Fruit fly (Drosophila melanogaster) whole organism, embryonic: Measurements from ENCODE around the gene CG12945.

Experiments used
- Antp ChIP-seq: fragments of 200-800 bp; sonication (Bioruptor generic); optimal IDR thresholded peaks from 3 replicates; lab custom pipeline; 2016; ENCODE audit warnings: missing biosample characterization, missing genetic modification characterization
- Atf-2 ChIP-seq: fragments of 200-800 bp; sonication (Bioruptor generic); optimal IDR thresholded peaks from 2 replicates; lab custom pipeline; 2016; ENCODE audit warnings: missing biosample characterization, missing genetic modification characterization
- Atf3 ChIP-seq: fragments of 200-800 bp; sonication (Bioruptor generic); optimal IDR thresholded peaks from 3 replicates; lab custom pipeline; 2016; ENCODE audit warnings: missing biosample characterization, missing genetic modification characterization
- CG11504 ChIP-seq: fragments of 200-800 bp; sonication (Bioruptor generic); optimal IDR thresholded peaks from 3 replicates; lab custom pipeline; 2019; ENCODE audit warnings: missing biosample characterization, mild to moderate bottlenecking, missing genetic modification characterization, moderate library complexity
- CG12071 ChIP-seq: fragments of 200-800 bp; sonication (Bioruptor generic); optimal IDR thresholded peaks from 3 replicates; lab custom pipeline; 2018; ENCODE audit warnings: missing biosample characterization, mild to moderate bottlenecking, missing genetic modification characterization
- CG12659 ChIP-seq: fragments of 200-800 bp; sonication (Bioruptor generic); optimal IDR thresholded peaks from 3 replicates; lab custom pipeline; 2017; ENCODE audit warnings: mild to moderate bottlenecking, missing biosample characterization, missing genetic modification reagents, missing genetic modification characterization
- CG12942 ChIP-seq: fragments of 200-800 bp; sonication (Bioruptor generic); optimal IDR thresholded peaks from 3 replicates; lab custom pipeline; 2016; ENCODE audit warnings: missing biosample characterization, missing genetic modification characterization
- CG15011 ChIP-seq: fragments of 200-800 bp; sonication (Bioruptor generic); optimal IDR thresholded peaks from 3 replicates; lab custom pipeline; 2018; ENCODE audit warnings: missing biosample characterization, mild to moderate bottlenecking, missing genetic modification characterization
- CG17802 ChIP-seq: fragments of 200-800 bp; sonication (Bioruptor generic); optimal IDR thresholded peaks from 2 replicates; lab custom pipeline; 2018; ENCODE audit warnings: missing biosample characterization, mild to moderate bottlenecking, missing genetic modification characterization, moderate library complexity
- CG1792 ChIP-seq: fragments of 200-800 bp; sonication (Bioruptor generic); optimal IDR thresholded peaks from 2 replicates; lab custom pipeline; 2016; ENCODE audit warnings: missing biosample characterization, missing genetic modification characterization
- CG30020 ChIP-seq: fragments of 200-800 bp; optimal IDR thresholded peaks from 2 replicates; lab custom pipeline; 2019; ENCODE audit warnings: missing biosample characterization, mild to moderate bottlenecking, missing genetic modification characterization, moderate library complexity
- CG34224 ChIP-seq: fragments of 200-800 bp; sonication (Bioruptor generic); IDR thresholded peaks from 3 replicates; pipeline ENCODE4 v1.3.6; 2022; ENCODE audit warnings: missing biosample characterization, missing genetic modification characterization; ENCODE audit not compliant: partially characterized antibody
- CG3847 ChIP-seq: fragments of 200-800 bp; sonication (Bioruptor generic); IDR thresholded peaks from 2 replicates; pipeline ENCODE4 v1.3.6; 2022; ENCODE audit warnings: missing biosample characterization, missing genetic modification characterization
- CG43689 ChIP-seq: fragments of 200-800 bp; sonication (Bioruptor generic); IDR thresholded peaks from 2 replicates; pipeline ENCODE4 v1.3.6; 2022; ENCODE audit warnings: missing biosample characterization, missing genetic modification characterization
- CG4854 ChIP-seq: fragments of 200-800 bp; sonication (Bioruptor generic); optimal IDR thresholded peaks from 2 replicates; lab custom pipeline; 2016; ENCODE audit warnings: missing biosample characterization, missing genetic modification characterization, inconsistent platforms
- CG6175 ChIP-seq: fragments of 200-800 bp; sonication (Bioruptor generic); IDR thresholded peaks from 3 replicates; pipeline ENCODE4 v1.3.6; 2022; ENCODE audit warnings: missing biosample characterization, missing genetic modification characterization
- CG6254 ChIP-seq: fragments of 200-800 bp; sonication (Bioruptor generic); optimal IDR thresholded peaks from 3 replicates; lab custom pipeline; 2017; ENCODE audit warnings: mild to moderate bottlenecking, missing biosample characterization, missing genetic modification reagents, missing genetic modification characterization
- CG6689 ChIP-seq: fragments of 200-800 bp; sonication (Bioruptor generic); IDR thresholded peaks from 2 replicates; pipeline ENCODE4 v1.3.6; 2022; ENCODE audit warnings: missing biosample characterization, missing genetic modification characterization
- CG6854 ChIP-seq: fragments of 200-800 bp; sonication (Bioruptor generic); optimal IDR thresholded peaks from 3 replicates; lab custom pipeline; 2017; ENCODE audit warnings: missing biosample characterization, mild to moderate bottlenecking, missing genetic modification characterization
- CG7357 ChIP-seq: fragments of 200-800 bp; sonication (Bioruptor generic); IDR thresholded peaks from 3 replicates; pipeline ENCODE4 v1.3.6; 2022; ENCODE audit warnings: missing biosample characterization, missing genetic modification characterization
- CG7839 ChIP-seq: fragments of 200-800 bp; sonication (Bioruptor generic); optimal IDR thresholded peaks from 3 replicates; lab custom pipeline; 2018; ENCODE audit warnings: missing biosample characterization, mild to moderate bottlenecking, missing genetic modification characterization, moderate library complexity
- CG8765 ChIP-seq: fragments of 200-800 bp; sonication (Bioruptor generic); IDR thresholded peaks from 2 replicates; pipeline ENCODE4 v1.3.6; 2022; ENCODE audit warnings: missing biosample characterization, missing genetic modification characterization
- CG9817 ChIP-seq: fragments of 200-800 bp; sonication (Bioruptor generic); optimal IDR thresholded peaks from 2 replicates; lab custom pipeline; 2018; ENCODE audit warnings: missing biosample characterization, mild to moderate bottlenecking, missing genetic modification characterization, moderate library complexity
- CG9932 ChIP-seq: fragments of 200-800 bp; sonication (Bioruptor generic); IDR thresholded peaks from 2 replicates; pipeline ENCODE4 v1.3.6; 2022; ENCODE audit warnings: missing biosample characterization, missing genetic modification characterization
- CrebB ChIP-seq: fragments of 200-800 bp; sonication (Bioruptor generic); optimal IDR thresholded peaks from 3 replicates; lab custom pipeline; 2018; ENCODE audit warnings: missing biosample characterization, mild to moderate bottlenecking, missing genetic modification characterization
- NfI ChIP-seq: fragments of 200-800 bp; sonication (Bioruptor generic); optimal IDR thresholded peaks from 3 replicates; lab custom pipeline; 2018; ENCODE audit warnings: missing biosample characterization, mild to moderate bottlenecking, missing genetic modification characterization, moderate library complexity
- Scr ChIP-seq: fragments of 200-800 bp; sonication (Bioruptor generic); IDR thresholded peaks from 2 replicates; pipeline ENCODE4 v1.3.6; 2022; ENCODE audit warnings: missing biosample characterization, missing genetic modification characterization; ENCODE audit not compliant: partially characterized antibody
- Side ChIP-seq: fragments of 200-800 bp; sonication (Bioruptor generic); optimal IDR thresholded peaks from 2 replicates; lab custom pipeline; 2016; ENCODE audit warnings: missing biosample characterization, missing genetic modification characterization
- Stat92E ChIP-seq, 3 experiments: fragments of >200 bp in 2 of 3; fragments of 200-800 bp in 1 of 3; sonication (Bioruptor generic) in 1 of 3; optimal IDR thresholded peaks; 2 replicates each; lab custom pipeline; 2017 to 2019; ENCODE audit warnings: missing biosample characterization in 3 of 3, missing genetic modification characterization in 3 of 3, mild to moderate bottlenecking in 1 of 3, moderate library complexity in 1 of 3
- TFAM ChIP-seq: fragments of 200-800 bp; sonication (Bioruptor generic); optimal IDR thresholded peaks from 2 replicates; lab custom pipeline; 2017; ENCODE audit warnings: missing biosample characterization, missing genetic modification characterization, inconsistent platforms
- Trl ChIP-seq, 3 experiments: fragments of >200 bp in 2 of 3; fragments of 200-800 bp in 1 of 3; sonication (Bioruptor generic) in 1 of 3; optimal IDR thresholded peaks; 2 replicates in 1 of 3; 3 replicates in 2 of 3; lab custom pipeline; 2016 to 2017; ENCODE audit warnings: missing biosample characterization in 1 of 3, missing genetic modification characterization in 1 of 3
- YL-1 ChIP-seq: fragments of 200-800 bp; sonication (Bioruptor generic); optimal IDR thresholded peaks from 3 replicates; lab custom pipeline; 2017; ENCODE audit warnings: missing biosample characterization, mild to moderate bottlenecking, missing genetic modification characterization
- ara ChIP-seq: fragments of 200-800 bp; sonication (Bioruptor generic); IDR thresholded peaks from 2 replicates; pipeline ENCODE4 v1.3.6; 2022; ENCODE audit warnings: missing biosample characterization, missing genetic modification characterization
- az2 ChIP-seq: fragments of 200-800 bp; sonication (Bioruptor generic); optimal IDR thresholded peaks from 3 replicates; lab custom pipeline; 2016; ENCODE audit warnings: missing biosample characterization, missing genetic modification characterization
- bowl ChIP-seq: fragments of 200-800 bp; sonication (Bioruptor generic); IDR thresholded peaks from 2 replicates; pipeline ENCODE4 v1.3.6; 2022; ENCODE audit warnings: missing biosample characterization, missing genetic modification characterization
- cg ChIP-seq: fragments of 200-800 bp; sonication (Bioruptor generic); optimal IDR thresholded peaks from 3 replicates; lab custom pipeline; 2019; ENCODE audit warnings: missing biosample characterization, mild to moderate bottlenecking, missing genetic modification characterization, moderate library complexity
- chm ChIP-seq: fragments of 200-800 bp; sonication (Bioruptor generic); IDR thresholded peaks from 2 replicates; pipeline ENCODE4 v1.3.6; 2022; ENCODE audit warnings: missing biosample characterization, missing genetic modification characterization
- corto ChIP-seq: fragments of 200-800 bp; sonication (Bioruptor generic); optimal IDR thresholded peaks from 2 replicates; lab custom pipeline; 2016; ENCODE audit warnings: missing biosample characterization, mild to moderate bottlenecking, missing genetic modification characterization, moderate library complexity
- dmrt11E ChIP-seq: fragments of 200-800 bp; sonication (Bioruptor generic); optimal IDR thresholded peaks from 3 replicates; lab custom pipeline; 2018; ENCODE audit warnings: missing biosample characterization, mild to moderate bottlenecking, missing genetic modification characterization, moderate library complexity
- eve ChIP-seq, 2 experiments: fragments of >200 bp; optimal IDR thresholded peaks; 2 replicates each; lab custom pipeline; 2017; ENCODE audit warnings: missing biosample characterization in 2 of 2, missing genetic modification characterization in 2 of 2
- exex ChIP-seq: fragments of 200-800 bp; sonication (Bioruptor generic); optimal IDR thresholded peaks from 4 replicates; lab custom pipeline; 2018; ENCODE audit warnings: missing biosample characterization, mild to moderate bottlenecking, missing genetic modification characterization, moderate library complexity
- fu2 ChIP-seq: fragments of 200-800 bp; sonication (Bioruptor generic); optimal IDR thresholded peaks from 2 replicates; lab custom pipeline; 2016; ENCODE audit warnings: missing biosample characterization, missing genetic modification characterization
- grn ChIP-seq: fragments of 200-800 bp; sonication (Bioruptor generic); optimal IDR thresholded peaks from 3 replicates; lab custom pipeline; 2017; ENCODE audit warnings: missing biosample characterization, missing genetic modification characterization
- nerfin-2 ChIP-seq: fragments of 200-800 bp; sonication (Bioruptor generic); IDR thresholded peaks from 2 replicates; pipeline ENCODE4 v1.3.6; 2022; ENCODE audit warnings: missing biosample characterization, missing genetic modification characterization; ENCODE audit not compliant: partially characterized antibody
- ro ChIP-seq: fragments of 200-800 bp; sonication (Bioruptor generic); IDR thresholded peaks from 2 replicates; pipeline ENCODE4 v1.3.6; 2022; ENCODE audit warnings: missing biosample characterization, missing genetic modification characterization
- salm ChIP-seq: fragments of 200-800 bp; sonication (Bioruptor generic); optimal IDR thresholded peaks from 2 replicates; lab custom pipeline; 2018; ENCODE audit warnings: missing biosample characterization, mild to moderate bottlenecking, missing genetic modification characterization
- sd ChIP-seq: fragments of 200-800 bp; sonication (Bioruptor generic); optimal IDR thresholded peaks from 3 replicates; lab custom pipeline; 2018; ENCODE audit warnings: missing biosample characterization, mild to moderate bottlenecking, missing genetic modification characterization, moderate library complexity
- unc-4 ChIP-seq: fragments of 200-800 bp; sonication (Bioruptor generic); IDR thresholded peaks from 2 replicates; pipeline ENCODE4 v1.3.6; 2022; ENCODE audit warnings: missing biosample characterization, missing genetic modification characterization; ENCODE audit not compliant: partially characterized antibody
- vfl ChIP-seq: fragments of 200-800 bp; sonication (Bioruptor generic); optimal IDR thresholded peaks from 2 replicates; lab custom pipeline; 2016; ENCODE audit warnings: missing biosample characterization, missing genetic modification characterization
- yki ChIP-seq: fragments of >200 bp; optimal IDR thresholded peaks from 3 replicates; lab custom pipeline; 2018

CG12945 gene

DNA sequence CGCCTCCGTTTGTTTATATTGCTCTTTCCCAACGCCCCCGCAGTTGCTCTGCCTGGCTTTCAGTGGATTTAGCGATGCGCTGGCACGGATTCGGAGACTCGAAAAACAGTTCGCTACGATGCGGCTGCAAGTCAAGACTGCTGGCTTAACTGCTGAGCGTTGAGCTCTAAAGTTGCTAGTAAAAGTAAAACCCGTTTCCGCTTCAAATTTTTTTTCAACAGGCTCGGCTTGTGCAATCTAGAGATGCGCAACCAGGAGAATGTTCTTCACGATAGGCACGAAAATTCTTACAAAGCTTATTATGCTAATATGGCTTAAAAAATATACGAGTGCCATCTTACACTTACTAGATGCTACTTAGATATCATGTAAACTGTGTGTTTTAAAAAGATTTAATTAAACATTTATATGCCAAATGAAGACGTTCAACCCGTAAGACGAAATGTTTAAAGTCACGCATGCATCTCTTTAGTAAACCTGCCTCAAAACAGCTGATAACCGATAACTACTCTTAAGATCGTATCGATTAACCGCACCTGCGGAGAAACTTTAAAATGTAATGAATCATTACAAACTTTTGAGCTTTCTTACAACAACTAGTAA, 43.6 kb downstream of the CG12945 start, which contains the start of gene CG12948 (continued):
- peak; percentile 45 for TF ChIP-seq YL-1
- no peak for TF ChIP-seq nerfin-2
- peak; percentile 96 for TF ChIP-seq Scr (GFP tag; lab: Robert Waterston, UW)
- no peak for TF ChIP-seq CG12942 (GFP tag; lab: Kevin White, UChicago)
- no peak for TF ChIP-seq CG7839 (tag; lab: Kevin White, UChicago)
- peak; percentile 44 for TF ChIP-seq CG12659 (GFP tag; lab: Kevin White, UChicago)
- TF ChIP-seq CG17802 (tag; lab: Kevin White, UChicago) = no peak
- no peak for TF ChIP-seq grn (GFP tag; lab: Kevin White, UChicago)
- no peak for TF ChIP-seq ara
- TF ChIP-seq Atf-2 (GFP tag; lab: Kevin White, UChicago) = peak; percentile 22
- peak; percentile 94 for TF ChIP-seq unc-4 (GFP tag; lab: Robert Waterston, UW)
- peak; percentile 39 for TF ChIP-seq vfl
- TF ChIP-seq cg (GFP tag; lab: Kevin White, UChicago) = no peak
- TF ChIP-seq CG30020 (tag; lab: Kevin White, UChicago) = peak; percentile 40
- no peak for TF ChIP-seq CG6254
- no peak for TF ChIP-seq CG12071 (GFP tag; lab: Kevin White, UChicago)
- TF ChIP-seq Atf3 = no peak
- no peak for TF ChIP-seq salm (tag; lab: Kevin White, UChicago)
- no peak for TF ChIP-seq Trl (optimal IDR thresholded peaks at IDR 0.05; lab: Kevin White, UChicago)
- TF ChIP-seq Trl (GFP tag; optimal IDR thresholded peaks at IDR 0.05; lab: Kevin White, UChicago) = peak; percentile 52
- no peak for TF ChIP-seq chm
- no peak for TF ChIP-seq NfI (GFP tag; lab: Kevin White, UChicago)
- peak; percentile 49 for TF ChIP-seq corto (GFP tag; lab: Kevin White, UChicago)
- TF ChIP-seq Antp = peak; percentile 41
- peak; percentile 3 for TF ChIP-seq fu2 (GFP tag; lab: Kevin White, UChicago)
- no peak for TF ChIP-seq Stat92E (GFP tag; optimal IDR thresholded peaks at IDR 0.05; lab: Kevin White, UChicago)
- no peak for TF ChIP-seq exex
- TF ChIP-seq az2 = peak; percentile 3
- no peak for TF ChIP-seq TFAM (GFP tag; lab: Kevin White, UChicago)
- TF ChIP-seq CG34224 = peak; percentile 96
- no peak for TF ChIP-seq CG6689 (GFP tag; lab: Robert Waterston, UW)
- TF ChIP-seq CG9932 (GFP tag; lab: Robert Waterston, UW) = peak; percentile 77
- TF ChIP-seq eve (GFP tag; optimal IDR thresholded peaks at IDR 0.05; lab: Kevin White, UChicago) = no peak
- peak; percentile 54 for TF ChIP-seq CG9817
- no peak for TF ChIP-seq CG7357
- peak; percentile 16 for TF ChIP-seq CG1792
- TF ChIP-seq dmrt11E (tag; lab: Kevin White, UChicago) = peak; percentile 46
- no peak for TF ChIP-seq CG6854
- TF ChIP-seq CG15011 (GFP tag; lab: Kevin White, UChicago) = no peak
- no peak for TF ChIP-seq ro (GFP tag; lab: Robert Waterston, UW)
- TF ChIP-seq CG3847 = peak; percentile 54
- no peak for TF ChIP-seq bowl (GFP tag; lab: Robert Waterston, UW)
- TF ChIP-seq Side (GFP tag; lab: Kevin White, UChicago) = peak; percentile 19
- peak; percentile 9 for TF ChIP-seq CG4854 (GFP tag; lab: Kevin White, UChicago)
- no peak for TF ChIP-seq CG6175 (GFP tag; lab: Robert Waterston, UW)
- no peak for TF ChIP-seq CG43689 (GFP tag; lab: Robert Waterston, UW)
- no peak for TF ChIP-seq sd (tag; lab: Kevin White, UChicago)
- no peak for TF ChIP-seq CG8765 (GFP tag; lab: Robert Waterston, UW)
- TF ChIP-seq yki (lab: Kevin White, UChicago) = no peak
- TF ChIP-seq CG11504 = no peak
- no peak for TF ChIP-seq CrebB
